Fruit fly (Drosophila melanogaster) whole organism: ENCODE data around the gene Prosalpha6T.
"Not testable (repeated sequence)": the region's sequence is repeated elsewhere in the genome, so short reads cannot be mapped to it uniquely, and the experiment has no call there.

ENCODE experiments used
- CG8478 ChIP-seq: fragments of >200 bp; optimal IDR thresholded peaks from 2 replicates; lab custom pipeline; 2018; ENCODE audit warnings: inconsistent platforms
- Dll ChIP-seq: fragments of >200 bp; optimal IDR thresholded peaks from 2 replicates; lab custom pipeline; 2017
- EcR ChIP-seq, 2 experiments: fragments of >200 bp; optimal IDR thresholded peaks; 2 replicates each; lab custom pipeline; 2017; ENCODE audit warnings: missing biosample characterization in 2 of 2, missing genetic modification characterization in 2 of 2, missing genetic modification reagents in 2 of 2
- pan ChIP-seq: fragments of >200 bp; optimal IDR thresholded peaks from 2 replicates; lab custom pipeline; 2017
- psq ChIP-seq: fragments of >200 bp; optimal IDR thresholded peaks from 2 replicates; lab custom pipeline; 2017
- usp ChIP-seq: fragments of >200 bp; optimal IDR thresholded peaks from 2 replicates; lab custom pipeline; 2017; ENCODE audit warnings: missing biosample characterization, missing genetic modification characterization, mixed read lengths

DNA sequence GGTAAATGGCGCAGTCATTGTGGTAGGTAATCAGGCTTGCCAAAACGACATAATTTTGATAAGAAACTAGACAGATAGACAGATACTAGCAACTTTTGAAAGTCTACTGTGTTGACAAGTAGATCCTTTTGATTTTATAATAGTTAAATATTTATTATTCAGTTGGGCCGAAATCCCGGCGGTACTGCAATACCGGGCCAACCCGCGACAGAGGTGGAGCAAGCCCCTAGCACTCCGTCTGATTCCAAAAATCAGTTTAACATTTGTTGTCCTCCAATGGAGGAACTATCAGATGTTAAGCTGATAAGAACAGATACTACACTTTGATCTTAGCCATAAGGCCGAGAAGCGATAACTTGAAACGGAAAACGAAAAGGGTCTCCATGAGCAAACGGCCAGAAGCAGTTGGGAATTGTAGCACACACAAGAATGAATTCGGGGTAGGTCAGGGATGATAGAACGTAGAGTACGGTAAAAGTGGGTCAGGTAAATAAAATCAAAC is 20.0 kb upstream of the Prosalpha6T start, which contains the start of gene CG15482:
- not testable (repeated sequence) for TF ChIP-seq pan (lab: Kevin White, UChicago); usp (GFP tag; lab: Kevin White, UChicago); EcR (GFP tag; optimal IDR thresholded peaks at IDR 0.05; lab: Kevin White, UChicago); CG8478; psq; Dll (lab: Kevin White, UChicago)
